Worm (Caenorhabditis elegans) whole organism, early embryonic: Measurements from ENCODE around the gene hot-2.

Experiments
- B0310.2 ChIP-seq: sonication (generic microtip); optimal IDR thresholded peaks from 2 replicates; lab custom pipeline; 2016; ENCODE audit warnings: mild to moderate bottlenecking, missing genetic modification characterization, missing compliant biosample characterization
- flt-1 ChIP-seq: fragments of 200-800 bp; sonication (Bioruptor generic); IDR thresholded peaks from 2 replicates; pipeline ENCODE4 v1.3.6; 2022; ENCODE audit warnings: missing genetic modification characterization, missing compliant biosample characterization
- tbx-11 ChIP-seq: fragments of 200-800 bp; sonication (Bioruptor generic); IDR thresholded peaks from 2 replicates; pipeline ENCODE4 v1.3.6; 2022; ENCODE audit warnings: missing genetic modification characterization, missing compliant biosample characterization

DNA sequence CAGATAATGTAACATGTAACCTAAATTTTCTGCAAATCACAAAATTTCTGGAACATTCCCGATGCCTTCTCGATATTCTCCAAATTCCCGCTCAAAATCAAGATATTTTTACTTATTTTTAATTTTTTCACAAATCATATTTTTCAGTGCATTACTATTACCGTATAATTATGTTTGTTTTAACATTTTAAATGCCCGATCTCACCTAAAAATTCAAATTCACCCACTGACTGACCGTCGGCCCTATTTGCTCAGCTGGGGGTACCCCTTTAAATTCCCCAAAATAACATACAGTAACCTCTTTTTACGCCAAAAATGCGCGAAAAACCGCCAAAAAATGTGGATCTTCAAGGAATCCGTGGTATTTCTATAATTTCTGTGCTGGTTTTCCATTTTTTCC, 43.1 kb downstream of the hot-2 start, which contains the start of gene oac-49:
- no peak for TF ChIP-seq flt-1 (GFP tag; lab: Robert Waterston, UW)
- TF ChIP-seq tbx-11: no peak
- TF ChIP-seq B0310.2 (tag; lab: Kevin White, UChicago): no peak
